Fruit fly (Drosophila melanogaster) whole organism, embryonic: ENCODE measurements around the gene CG8136.

Experiments used
- Asciz ChIP-seq: fragments of 200-800 bp; sonication (Bioruptor generic); optimal IDR thresholded peaks from 2 replicates; lab custom pipeline; 2017; ENCODE audit warnings: missing biosample characterization, mild to moderate bottlenecking, missing genetic modification characterization, missing genetic modification reagents
- B-H1 ChIP-seq: fragments of 200-800 bp; sonication (Bioruptor generic); IDR thresholded peaks from 3 replicates; pipeline ENCODE4 v1.3.6; 2022; ENCODE audit warnings: missing biosample characterization, missing genetic modification characterization
- CG10979 ChIP-seq: fragments of 200-800 bp; sonication (Bioruptor generic); optimal IDR thresholded peaks from 2 replicates; lab custom pipeline; 2018; ENCODE audit warnings: missing biosample characterization, mild to moderate bottlenecking, missing genetic modification characterization, moderate library complexity
- CG11695 ChIP-seq: fragments of 200-800 bp; sonication (Bioruptor generic); IDR thresholded peaks from 3 replicates; pipeline ENCODE4 v1.3.6; 2022; ENCODE audit warnings: missing biosample characterization, missing genetic modification characterization
- CG12236 ChIP-seq: fragments of 200-800 bp; sonication (Bioruptor generic); optimal IDR thresholded peaks from 2 replicates; lab custom pipeline; 2016; ENCODE audit warnings: missing biosample characterization, missing genetic modification characterization
- CG13424 ChIP-seq: fragments of 200-800 bp; sonication (Bioruptor generic); optimal IDR thresholded peaks from 2 replicates; lab custom pipeline; 2019; ENCODE audit warnings: missing biosample characterization, mild to moderate bottlenecking, missing genetic modification characterization, moderate library complexity
- CG14710 ChIP-seq: fragments of 200-800 bp; sonication (Bioruptor generic); optimal IDR thresholded peaks from 3 replicates; lab custom pipeline; 2019; ENCODE audit warnings: missing biosample characterization, mild to moderate bottlenecking, missing genetic modification characterization, moderate library complexity
- CG15011 ChIP-seq: fragments of 200-800 bp; sonication (Bioruptor generic); optimal IDR thresholded peaks from 3 replicates; lab custom pipeline; 2018; ENCODE audit warnings: missing biosample characterization, mild to moderate bottlenecking, missing genetic modification characterization
- CG15269 ChIP-seq: fragments of 200-800 bp; sonication (Bioruptor generic); optimal IDR thresholded peaks from 2 replicates; lab custom pipeline; 2018; ENCODE audit warnings: missing biosample characterization, mild to moderate bottlenecking, missing genetic modification characterization, moderate library complexity
- CG15601 ChIP-seq: fragments of 200-800 bp; sonication (Bioruptor generic); optimal IDR thresholded peaks from 3 replicates; lab custom pipeline; 2019; ENCODE audit warnings: missing biosample characterization, mild to moderate bottlenecking, missing genetic modification characterization, moderate library complexity
- CG18476 ChIP-seq: fragments of 200-800 bp; sonication (Bioruptor generic); optimal IDR thresholded peaks from 2 replicates; lab custom pipeline; 2016; ENCODE audit warnings: missing biosample characterization, mild to moderate bottlenecking, missing genetic modification characterization
- CG2199 ChIP-seq: fragments of 200-800 bp; sonication (Bioruptor generic); IDR thresholded peaks from 3 replicates; pipeline ENCODE4 v1.3.6; 2022; ENCODE audit warnings: missing biosample characterization, missing genetic modification characterization
- CG30403 ChIP-seq: fragments of 200-800 bp; sonication (Bioruptor generic); optimal IDR thresholded peaks from 3 replicates; lab custom pipeline; 2016; ENCODE audit warnings: missing biosample characterization, missing genetic modification characterization
- CG31224 ChIP-seq: fragments of 200-800 bp; sonication (Bioruptor generic); IDR thresholded peaks from 2 replicates; pipeline ENCODE4 v1.3.6; 2022; ENCODE audit warnings: missing biosample characterization, missing genetic modification characterization
- CG32772 ChIP-seq: fragments of 200-800 bp; sonication (Bioruptor generic); IDR thresholded peaks from 2 replicates; pipeline ENCODE4 v1.3.6; 2022; ENCODE audit warnings: missing biosample characterization, missing genetic modification characterization
- CG33557 ChIP-seq: fragments of 200-800 bp; sonication (Bioruptor generic); optimal IDR thresholded peaks from 2 replicates; lab custom pipeline; 2019; ENCODE audit warnings: missing biosample characterization, mild to moderate bottlenecking, missing genetic modification characterization, moderate library complexity
- CG6689 ChIP-seq: fragments of 200-800 bp; sonication (Bioruptor generic); IDR thresholded peaks from 2 replicates; pipeline ENCODE4 v1.3.6; 2022; ENCODE audit warnings: missing biosample characterization, missing genetic modification characterization
- CG6813 ChIP-seq: fragments of 200-800 bp; sonication (Bioruptor generic); optimal IDR thresholded peaks from 2 replicates; lab custom pipeline; 2017; ENCODE audit warnings: missing biosample characterization, missing genetic modification characterization, mild to moderate bottlenecking, moderate library complexity, missing genetic modification reagents
- Dek ChIP-seq: fragments of 200-800 bp; sonication (Bioruptor generic); optimal IDR thresholded peaks from 3 replicates; lab custom pipeline; 2019; ENCODE audit warnings: missing biosample characterization, mild to moderate bottlenecking, missing genetic modification characterization, moderate library complexity
- Dip3 ChIP-seq: fragments of 200-800 bp; sonication (Bioruptor generic); optimal IDR thresholded peaks from 3 replicates; lab custom pipeline; 2016; ENCODE audit warnings: missing biosample characterization, missing genetic modification characterization
- E2f1 ChIP-seq: fragments of 200-800 bp; sonication (Bioruptor generic); IDR thresholded peaks from 2 replicates; pipeline ENCODE4 v1.3.6; 2022; ENCODE audit warnings: missing biosample characterization, missing genetic modification characterization
- GATAe ChIP-seq: fragments of 200-800 bp; sonication (Bioruptor generic); conservative IDR thresholded peaks from 2 replicates; pipeline ENCODE4 v1.3.6; 2022; ENCODE audit warnings: missing biosample characterization, missing genetic modification characterization
- HLHmδ ChIP-seq: fragments of 200-800 bp; sonication (Bioruptor generic); optimal IDR thresholded peaks from 2 replicates; lab custom pipeline; 2018; ENCODE audit warnings: missing biosample characterization, mild to moderate bottlenecking, missing genetic modification characterization, moderate library complexity
- Hr78 ChIP-seq, 2 experiments: fragments of 200-800 bp in 1 of 2; fragments of >200 bp in 1 of 2; sonication (Bioruptor generic) in 1 of 2; optimal IDR thresholded peaks; 2 replicates each; lab custom pipeline; 2017 to 2019; ENCODE audit warnings: missing biosample characterization in 2 of 2, missing genetic modification characterization in 2 of 2, mild to moderate bottlenecking in 1 of 2, moderate library complexity in 1 of 2
- Kr ChIP-seq: fragments of 200-800 bp; sonication (Bioruptor generic); optimal IDR thresholded peaks from 2 replicates; lab custom pipeline; 2017; ENCODE audit warnings: missing biosample characterization, mild to moderate bottlenecking, missing genetic modification characterization
- Lim3 ChIP-seq: fragments of 200-800 bp; sonication (Bioruptor generic); IDR thresholded peaks from 2 replicates; pipeline ENCODE4 v1.3.6; 2022; ENCODE audit warnings: missing biosample characterization, missing genetic modification characterization
- MTF-1 ChIP-seq: fragments of 200-800 bp; sonication (Bioruptor generic); optimal IDR thresholded peaks from 2 replicates; lab custom pipeline; 2018; ENCODE audit warnings: missing biosample characterization, mild to moderate bottlenecking, missing genetic modification characterization, borderline replicate concordance
- Mes4 ChIP-seq: fragments of 200-800 bp; sonication (Bioruptor generic); optimal IDR thresholded peaks from 2 replicates; lab custom pipeline; 2016; ENCODE audit warnings: missing biosample characterization, missing genetic modification characterization
- NC2β ChIP-seq: fragments of 200-800 bp; sonication (Bioruptor generic); optimal IDR thresholded peaks from 2 replicates; lab custom pipeline; 2016; ENCODE audit warnings: missing biosample characterization, missing genetic modification characterization
- Optix ChIP-seq: fragments of 200-800 bp; sonication (Bioruptor generic); IDR thresholded peaks from 3 replicates; pipeline ENCODE4 v1.3.6; 2022; ENCODE audit warnings: missing biosample characterization, missing genetic modification characterization
- Spps ChIP-seq: fragments of 200-800 bp; sonication (Bioruptor generic); optimal IDR thresholded peaks from 2 replicates; lab custom pipeline; 2018; ENCODE audit warnings: missing biosample characterization, mild to moderate bottlenecking, missing genetic modification characterization
- bbx ChIP-seq: fragments of 200-800 bp; sonication (Bioruptor generic); IDR thresholded peaks from 2 replicates; pipeline ENCODE4 v1.3.6; 2022; ENCODE audit warnings: missing biosample characterization, missing genetic modification characterization; ENCODE audit not compliant: partially characterized antibody
- fd96Cb ChIP-seq: fragments of 200-800 bp; sonication (Bioruptor generic); optimal IDR thresholded peaks from 2 replicates; lab custom pipeline; 2018; ENCODE audit warnings: missing biosample characterization, mild to moderate bottlenecking, missing genetic modification characterization, moderate library complexity
- ftz-f1 ChIP-seq: fragments of 200-800 bp; sonication (Bioruptor generic); optimal IDR thresholded peaks from 2 replicates; lab custom pipeline; 2016; ENCODE audit warnings: missing biosample characterization, missing genetic modification characterization
- gce ChIP-seq: fragments of 200-800 bp; sonication (Bioruptor generic); IDR thresholded peaks from 3 replicates; pipeline ENCODE4 v1.3.6; 2022; ENCODE audit warnings: missing biosample characterization, missing genetic modification characterization
- hb ChIP-seq: fragments of 200-800 bp; sonication (Bioruptor generic); IDR thresholded peaks from 3 replicates; pipeline ENCODE4 v1.3.6; 2022; ENCODE audit warnings: missing biosample characterization, missing genetic modification characterization; ENCODE audit not compliant: partially characterized antibody
- her ChIP-seq: fragments of 200-800 bp; sonication (Bioruptor generic); optimal IDR thresholded peaks from 2 replicates; lab custom pipeline; 2016; ENCODE audit warnings: missing biosample characterization, missing genetic modification characterization
- kni ChIP-seq: fragments of 200-800 bp; sonication (Bioruptor generic); optimal IDR thresholded peaks from 3 replicates; lab custom pipeline; 2017; ENCODE audit warnings: mild to moderate bottlenecking, missing biosample characterization, missing genetic modification reagents, missing genetic modification characterization
- onecut ChIP-seq: fragments of 200-800 bp; sonication (Bioruptor generic); IDR thresholded peaks from 2 replicates; pipeline ENCODE4 v1.3.6; 2022; ENCODE audit warnings: missing biosample characterization, missing genetic modification characterization
- pum ChIP-seq: fragments of 200-800 bp; sonication (Bioruptor generic); optimal IDR thresholded peaks from 2 replicates; lab custom pipeline; 2016; ENCODE audit warnings: missing biosample characterization, missing genetic modification characterization
- repo ChIP-seq: fragments of 200-800 bp; sonication (Bioruptor generic); optimal IDR thresholded peaks from 2 replicates; lab custom pipeline; 2016; ENCODE audit warnings: missing biosample characterization, missing genetic modification characterization
- row ChIP-seq: fragments of 200-800 bp; sonication (Bioruptor generic); IDR thresholded peaks from 3 replicates; pipeline ENCODE4 v1.3.6; 2022; ENCODE audit warnings: missing biosample characterization, missing genetic modification characterization
- schlank ChIP-seq: fragments of 200-800 bp; sonication (Bioruptor generic); optimal IDR thresholded peaks from 2 replicates; lab custom pipeline; 2018; ENCODE audit warnings: missing biosample characterization, mild to moderate bottlenecking, missing genetic modification characterization
- seq ChIP-seq: fragments of 200-800 bp; sonication (Bioruptor generic); IDR thresholded peaks from 2 replicates; pipeline ENCODE4 v1.3.6; 2022; ENCODE audit warnings: missing biosample characterization, missing genetic modification characterization
- slbo ChIP-seq: fragments of 200-800 bp; sonication (Bioruptor generic); IDR thresholded peaks from 2 replicates; pipeline ENCODE4 v1.3.6; 2022; ENCODE audit warnings: missing biosample characterization, missing genetic modification characterization
- slou ChIP-seq: fragments of 200-800 bp; sonication (Bioruptor generic); optimal IDR thresholded peaks from 3 replicates; lab custom pipeline; 2016; ENCODE audit warnings: missing biosample characterization, missing genetic modification characterization
- sna ChIP-seq: fragments of 200-800 bp; sonication (Bioruptor generic); IDR thresholded peaks from 2 replicates; pipeline ENCODE4 v1.3.6; 2022; ENCODE audit warnings: missing biosample characterization, missing genetic modification characterization; ENCODE audit not compliant: partially characterized antibody
- tgo ChIP-seq: fragments of 200-800 bp; sonication (Bioruptor generic); IDR thresholded peaks from 3 replicates; pipeline ENCODE4 v1.3.6; 2022; ENCODE audit warnings: missing biosample characterization, missing genetic modification characterization
- tio ChIP-seq: fragments of 200-800 bp; sonication (Bioruptor generic); optimal IDR thresholded peaks from 2 replicates; lab custom pipeline; 2017; ENCODE audit warnings: missing biosample characterization, missing genetic modification characterization, inconsistent platforms
- usp ChIP-seq: fragments of >200 bp; optimal IDR thresholded peaks from 2 replicates; lab custom pipeline; 2017; ENCODE audit warnings: missing biosample characterization, missing genetic modification characterization
- zf30C ChIP-seq: fragments of 200-800 bp; sonication (Bioruptor generic); optimal IDR thresholded peaks from 3 replicates; lab custom pipeline; 2018; ENCODE audit warnings: missing biosample characterization, mild to moderate bottlenecking, missing genetic modification characterization

The CG8136 gene

dm6 chr3R:8746354-8746753 lies 25.2 kb downstream of the CG8136 start (continued):
- TF ChIP-seq CG14710 (tag; lab: Kevin White, UChicago) (peak; percentile 70), slou (GFP tag; lab: Kevin White, UChicago) (no peak), CG12236 (no peak), MTF-1 (GFP tag; lab: Kevin White, UChicago) (peak; percentile 47), Optix (GFP tag; lab: Robert Waterston, UW) (no peak), Asciz (GFP tag; lab: Kevin White, UChicago) (peak; percentile 58), row (GFP tag; lab: Robert Waterston, UW) (peak; percentile 69), Dip3 (GFP tag; lab: Kevin White, UChicago) (no peak), Spps (peak; percentile 64), CG15269 (tag; lab: Kevin White, UChicago) (peak; percentile 43), repo (no peak), kni (GFP tag; lab: Kevin White, UChicago) (no peak), Lim3 (GFP tag; lab: Robert Waterston, UW) (no peak), hb (GFP tag; lab: Robert Waterston, UW) (no peak), zf30C (GFP tag; lab: Kevin White, UChicago) (peak; percentile 24), pum (GFP tag; lab: Kevin White, UChicago) (no peak), CG31224 (GFP tag; lab: Robert Waterston, UW) (peak; percentile 47; the same call in 1 of the 2 replicates), CG2199 (GFP tag; lab: Robert Waterston, UW) (no peak), tio (peak; percentile 44), CG33557 (GFP tag; lab: Kevin White, UChicago) (no peak), CG15011 (GFP tag; lab: Kevin White, UChicago) (peak; percentile 14), CG10979 (tag; lab: Kevin White, UChicago) (peak; percentile 76), tgo (GFP tag; lab: Robert Waterston, UW) (peak; percentile 60), NC2β (GFP tag; lab: Kevin White, UChicago) (peak; percentile 14), ftz-f1 (GFP tag; lab: Kevin White, UChicago) (no peak), CG6813 (GFP tag; lab: Kevin White, UChicago) (peak; percentile 45), Hr78 (GFP tag; optimal IDR thresholded peaks at IDR 0.05; lab: Kevin White, UChicago) (no peak), gce (GFP tag; lab: Robert Waterston, UW) (0 out of 3 replicates have a peak, but pooled peaks have one; percentile 26), onecut (peak; percentile 80; the same call in 1 of the 2 replicates), CG11695 (GFP tag; lab: Robert Waterston, UW) (peak; percentile 57; the same call in 2 of the 3 replicates), slbo (GFP tag; lab: Robert Waterston, UW) (peak; percentile 54; the same call in 1 of the 2 replicates), HLHmδ (GFP tag; lab: Kevin White, UChicago) (no peak), CG30403 (GFP tag; lab: Kevin White, UChicago) (peak; percentile 71), her (GFP tag; lab: Kevin White, UChicago) (no peak), Dek (peak; percentile 37), seq (peak; percentile 57), schlank (tag; lab: Kevin White, UChicago) (no peak), CG13424 (tag; lab: Kevin White, UChicago) (peak; percentile 59), CG15601 (peak; percentile 55), usp (GFP tag; lab: Kevin White, UChicago) (no peak), GATAe (GFP tag; lab: Robert Waterston, UW) (no peak), CG6689 (GFP tag; lab: Robert Waterston, UW) (peak; percentile 63), sna (GFP tag; lab: Robert Waterston, UW) (no peak), Kr (GFP tag; lab: Kevin White, UChicago) (no peak), E2f1 (peak; percentile 56; the same call in 1 of the 2 replicates), fd96Cb (tag; lab: Kevin White, UChicago) (peak; percentile 44), CG18476 (GFP tag; lab: Kevin White, UChicago) (peak; percentile 44), bbx (no peak), CG32772 (no peak), Mes4 (GFP tag; lab: Kevin White, UChicago) (no peak), B-H1 (GFP tag; lab: Robert Waterston, UW) (peak; percentile 31; the same call in 2 of the 3 replicates)
